Fruit fly (Drosophila melanogaster) whole organism, embryonic: ENCODE data around the gene CG34008.

Experiments used
- Asciz ChIP-seq: fragments of 200-800 bp; sonication (Bioruptor generic); optimal IDR thresholded peaks from 2 replicates; lab custom pipeline; 2017; ENCODE audit warnings: missing biosample characterization, mild to moderate bottlenecking, missing genetic modification characterization, missing genetic modification reagents
- B-H2 ChIP-seq: fragments of 200-800 bp; sonication (Bioruptor generic); optimal IDR thresholded peaks from 2 replicates; lab custom pipeline; 2018; ENCODE audit warnings: missing biosample characterization, mild to moderate bottlenecking, missing genetic modification characterization
- CG10321 ChIP-seq: fragments of 200-800 bp; sonication (Bioruptor generic); IDR thresholded peaks from 2 replicates; pipeline ENCODE4 v1.3.6; 2022; ENCODE audit warnings: missing biosample characterization, missing genetic modification characterization
- CG11085 ChIP-seq: fragments of 200-800 bp; sonication (Bioruptor generic); IDR thresholded peaks from 2 replicates; pipeline ENCODE4 v1.3.6; 2022; ENCODE audit warnings: missing biosample characterization, missing genetic modification characterization
- CG11560 ChIP-seq: fragments of 200-800 bp; sonication (Bioruptor generic); IDR thresholded peaks from 3 replicates; pipeline ENCODE4 v1.3.6; 2022; ENCODE audit warnings: missing biosample characterization, missing genetic modification characterization
- CG1233 ChIP-seq: fragments of 200-800 bp; sonication (Bioruptor generic); optimal IDR thresholded peaks from 4 replicates; lab custom pipeline; 2018; ENCODE audit warnings: missing biosample characterization, mild to moderate bottlenecking, missing genetic modification characterization
- CG12659 ChIP-seq: fragments of 200-800 bp; sonication (Bioruptor generic); optimal IDR thresholded peaks from 3 replicates; lab custom pipeline; 2017; ENCODE audit warnings: mild to moderate bottlenecking, missing biosample characterization, missing genetic modification reagents, missing genetic modification characterization
- CG13775 ChIP-seq: fragments of 200-800 bp; sonication (Bioruptor generic); optimal IDR thresholded peaks from 3 replicates; lab custom pipeline; 2017; ENCODE audit warnings: missing biosample characterization, mild to moderate bottlenecking, missing genetic modification characterization
- CG14667 ChIP-seq: fragments of 200-800 bp; sonication (Bioruptor generic); IDR thresholded peaks from 2 replicates; pipeline ENCODE4 v1.3.6; 2022; ENCODE audit warnings: missing biosample characterization, missing genetic modification characterization
- CG15696 ChIP-seq: fragments of 200-800 bp; sonication (Bioruptor generic); optimal IDR thresholded peaks from 2 replicates; lab custom pipeline; 2019; ENCODE audit warnings: missing biosample characterization, mild to moderate bottlenecking, missing genetic modification characterization, moderate library complexity
- CG1603 ChIP-seq: fragments of 200-800 bp; sonication (Bioruptor generic); optimal IDR thresholded peaks from 2 replicates; lab custom pipeline; 2019; ENCODE audit warnings: missing biosample characterization, mild to moderate bottlenecking, missing genetic modification characterization, moderate library complexity
- CG1647 ChIP-seq: fragments of 200-800 bp; sonication (Bioruptor generic); optimal IDR thresholded peaks from 3 replicates; lab custom pipeline; 2016; ENCODE audit warnings: missing biosample characterization, missing genetic modification characterization
- CG4730 ChIP-seq: fragments of 200-800 bp; sonication (Bioruptor generic); IDR thresholded peaks from 2 replicates; pipeline ENCODE4 v1.3.6; 2022; ENCODE audit warnings: missing biosample characterization, missing genetic modification characterization
- CG5953 ChIP-seq: fragments of 200-800 bp; sonication (Bioruptor generic); IDR thresholded peaks from 2 replicates; pipeline ENCODE4 v1.3.6; 2022; ENCODE audit warnings: missing biosample characterization, missing genetic modification characterization
- CG6765 ChIP-seq: fragments of 200-800 bp; sonication (Bioruptor generic); optimal IDR thresholded peaks from 3 replicates; lab custom pipeline; 2017; ENCODE audit warnings: missing biosample characterization, mild to moderate bottlenecking, missing genetic modification characterization
- CG8924 ChIP-seq: fragments of 200-800 bp; optimal IDR thresholded peaks from 3 replicates; lab custom pipeline; 2019; ENCODE audit warnings: missing biosample characterization, mild to moderate bottlenecking, missing genetic modification characterization, moderate library complexity
- CG9215 ChIP-seq: fragments of 200-800 bp; sonication (Bioruptor generic); IDR thresholded peaks from 2 replicates; pipeline ENCODE4 v1.3.6; 2022; ENCODE audit warnings: missing biosample characterization, missing genetic modification characterization
- Fer1 ChIP-seq: fragments of 200-800 bp; sonication (Bioruptor generic); optimal IDR thresholded peaks from 2 replicates; lab custom pipeline; 2017; ENCODE audit warnings: missing biosample characterization, mild to moderate bottlenecking, missing genetic modification characterization
- HLHmδ ChIP-seq: fragments of 200-800 bp; sonication (Bioruptor generic); optimal IDR thresholded peaks from 2 replicates; lab custom pipeline; 2018; ENCODE audit warnings: missing biosample characterization, mild to moderate bottlenecking, missing genetic modification characterization, moderate library complexity
- Hand ChIP-seq: fragments of 200-800 bp; sonication (Bioruptor generic); optimal IDR thresholded peaks from 2 replicates; lab custom pipeline; 2017; ENCODE audit warnings: mild to moderate bottlenecking, missing biosample characterization, missing genetic modification reagents, missing genetic modification characterization
- HmgD ChIP-seq: fragments of 200-800 bp; sonication (Bioruptor generic); optimal IDR thresholded peaks from 3 replicates; lab custom pipeline; 2016; ENCODE audit warnings: missing biosample characterization, missing genetic modification characterization
- Hr78 ChIP-seq, 2 experiments: fragments of 200-800 bp in 1 of 2; fragments of >200 bp in 1 of 2; sonication (Bioruptor generic) in 1 of 2; optimal IDR thresholded peaks; 2 replicates each; lab custom pipeline; 2017 to 2019; ENCODE audit warnings: missing biosample characterization in 2 of 2, missing genetic modification characterization in 2 of 2, mild to moderate bottlenecking in 1 of 2, moderate library complexity in 1 of 2
- NC2β ChIP-seq: fragments of 200-800 bp; sonication (Bioruptor generic); optimal IDR thresholded peaks from 2 replicates; lab custom pipeline; 2016; ENCODE audit warnings: missing biosample characterization, missing genetic modification characterization
- NK7.1 ChIP-seq: fragments of 200-800 bp; sonication (Bioruptor generic); optimal IDR thresholded peaks from 3 replicates; lab custom pipeline; 2016; ENCODE audit warnings: missing biosample characterization, missing genetic modification characterization
- Pdp1 ChIP-seq, 2 experiments: fragments of 200-800 bp; sonication (Bioruptor generic); optimal IDR thresholded peaks; 3 replicates each; lab custom pipeline; 2016; ENCODE audit warnings: missing biosample characterization in 2 of 2, missing genetic modification characterization in 2 of 2, mild to moderate bottlenecking in 1 of 2, moderate library complexity in 1 of 2
- Ravus ChIP-seq: fragments of 200-800 bp; sonication (Bioruptor generic); IDR thresholded peaks from 2 replicates; pipeline ENCODE4 v1.3.6; 2022; ENCODE audit warnings: missing biosample characterization, missing genetic modification characterization
- Sox102F ChIP-seq: fragments of 200-800 bp; sonication (Bioruptor generic); optimal IDR thresholded peaks from 2 replicates; lab custom pipeline; 2018; ENCODE audit warnings: missing biosample characterization, mild to moderate bottlenecking, missing genetic modification characterization, moderate library complexity
- abd-A ChIP-seq: fragments of 200-800 bp; sonication (Bioruptor generic); optimal IDR thresholded peaks from 3 replicates; lab custom pipeline; 2019; ENCODE audit warnings: missing biosample characterization, mild to moderate bottlenecking, missing genetic modification characterization, moderate library complexity
- ac ChIP-seq: fragments of 200-800 bp; sonication (Bioruptor generic); optimal IDR thresholded peaks from 3 replicates; lab custom pipeline; 2017; ENCODE audit warnings: missing biosample characterization, mild to moderate bottlenecking, missing genetic modification characterization
- al ChIP-seq: fragments of 200-800 bp; sonication (Bioruptor generic); IDR thresholded peaks from 2 replicates; pipeline ENCODE4 v1.3.6; 2022; ENCODE audit warnings: missing biosample characterization, missing genetic modification characterization
- ase ChIP-seq: fragments of 200-800 bp; sonication (Bioruptor generic); IDR thresholded peaks from 3 replicates; pipeline ENCODE4 v1.3.6; 2022; ENCODE audit warnings: missing biosample characterization, missing genetic modification characterization
- ato ChIP-seq: fragments of 200-800 bp; sonication (Bioruptor generic); IDR thresholded peaks from 2 replicates; pipeline ENCODE4 v1.3.6; 2022; ENCODE audit warnings: missing biosample characterization, missing genetic modification characterization; ENCODE audit not compliant: partially characterized antibody
- bbx ChIP-seq: fragments of 200-800 bp; sonication (Bioruptor generic); IDR thresholded peaks from 2 replicates; pipeline ENCODE4 v1.3.6; 2022; ENCODE audit warnings: missing biosample characterization, missing genetic modification characterization; ENCODE audit not compliant: partially characterized antibody
- chinmo ChIP-seq: fragments of 200-800 bp; sonication (Bioruptor generic); IDR thresholded peaks from 4 replicates; pipeline ENCODE4 v1.3.6; 2022; ENCODE audit warnings: missing biosample characterization, missing genetic modification characterization; ENCODE audit not compliant: partially characterized antibody
- croc ChIP-seq: fragments of 200-800 bp; sonication (Bioruptor generic); conservative IDR thresholded peaks from 3 replicates; pipeline ENCODE4 v1.3.6; 2022; ENCODE audit warnings: missing biosample characterization, missing genetic modification characterization
- esg ChIP-seq: fragments of 200-800 bp; sonication (Bioruptor generic); conservative IDR thresholded peaks from 2 replicates; pipeline ENCODE4 v1.3.6; 2022; ENCODE audit warnings: missing biosample characterization, missing genetic modification characterization
- fu2 ChIP-seq: fragments of 200-800 bp; sonication (Bioruptor generic); optimal IDR thresholded peaks from 2 replicates; lab custom pipeline; 2016; ENCODE audit warnings: missing biosample characterization, missing genetic modification characterization
- gcm2 ChIP-seq: fragments of 200-800 bp; sonication (Bioruptor generic); optimal IDR thresholded peaks from 2 replicates; lab custom pipeline; 2016; ENCODE audit warnings: missing biosample characterization, missing genetic modification characterization
- gsb-n ChIP-seq: fragments of 200-800 bp; sonication (Bioruptor generic); optimal IDR thresholded peaks from 3 replicates; lab custom pipeline; 2018; ENCODE audit warnings: missing biosample characterization, mild to moderate bottlenecking, missing genetic modification characterization
- lbe ChIP-seq: fragments of 200-800 bp; sonication (Bioruptor generic); optimal IDR thresholded peaks from 2 replicates; lab custom pipeline; 2016; ENCODE audit warnings: missing biosample characterization, mild to moderate bottlenecking, missing genetic modification characterization
- luna ChIP-seq: fragments of 200-800 bp; sonication (Bioruptor generic); optimal IDR thresholded peaks from 2 replicates; lab custom pipeline; 2016; ENCODE audit warnings: missing biosample characterization, missing genetic modification characterization
- nau ChIP-seq: fragments of 200-800 bp; sonication (Bioruptor generic); optimal IDR thresholded peaks from 3 replicates; lab custom pipeline; 2017; ENCODE audit warnings: missing biosample characterization, mild to moderate bottlenecking, missing genetic modification characterization, missing genetic modification reagents
- nerfin-2 ChIP-seq: fragments of 200-800 bp; sonication (Bioruptor generic); IDR thresholded peaks from 2 replicates; pipeline ENCODE4 v1.3.6; 2022; ENCODE audit warnings: missing biosample characterization, missing genetic modification characterization; ENCODE audit not compliant: partially characterized antibody
- pb ChIP-seq: fragments of 200-800 bp; sonication (Bioruptor generic); optimal IDR thresholded peaks from 3 replicates; lab custom pipeline; 2016; ENCODE audit warnings: missing biosample characterization, missing genetic modification characterization
- sc ChIP-seq, 3 experiments: fragments of >200 bp in 2 of 3; fragments of 200-800 bp in 1 of 3; sonication (Bioruptor generic) in 1 of 3; optimal IDR thresholded peaks; 2 replicates in 2 of 3; 3 replicates in 1 of 3; lab custom pipeline; 2017; ENCODE audit warnings: mild to moderate bottlenecking in 1 of 3, missing biosample characterization in 1 of 3, missing genetic modification characterization in 1 of 3, missing genetic modification reagents in 1 of 3
- sim ChIP-seq: fragments of 200-800 bp; sonication (Bioruptor generic); IDR thresholded peaks from 2 replicates; pipeline ENCODE4 v1.3.6; 2022; ENCODE audit warnings: missing biosample characterization, missing genetic modification characterization
- slbo ChIP-seq: fragments of 200-800 bp; sonication (Bioruptor generic); IDR thresholded peaks from 2 replicates; pipeline ENCODE4 v1.3.6; 2022; ENCODE audit warnings: missing biosample characterization, missing genetic modification characterization
- tll ChIP-seq, 2 experiments: fragments of 200-800 bp in 1 of 2; fragments of >200 bp in 1 of 2; sonication (Bioruptor generic) in 1 of 2; optimal IDR thresholded peaks; 2 replicates each; lab custom pipeline; 2017 to 2019; ENCODE audit warnings: missing biosample characterization in 2 of 2, missing genetic modification characterization in 2 of 2, mild to moderate bottlenecking in 1 of 2, moderate library complexity in 1 of 2
- zen2 ChIP-seq: fragments of 200-800 bp; sonication (Bioruptor generic); IDR thresholded peaks from 3 replicates; pipeline ENCODE4 v1.3.6; 2022; ENCODE audit warnings: missing biosample characterization, missing genetic modification characterization; ENCODE audit not compliant: partially characterized antibody
- zfh2 ChIP-seq: fragments of 200-800 bp; sonication (Bioruptor generic); optimal IDR thresholded peaks from 2 replicates; lab custom pipeline; 2016; ENCODE audit warnings: missing biosample characterization, missing genetic modification characterization

The CG34008 gene

DNA sequence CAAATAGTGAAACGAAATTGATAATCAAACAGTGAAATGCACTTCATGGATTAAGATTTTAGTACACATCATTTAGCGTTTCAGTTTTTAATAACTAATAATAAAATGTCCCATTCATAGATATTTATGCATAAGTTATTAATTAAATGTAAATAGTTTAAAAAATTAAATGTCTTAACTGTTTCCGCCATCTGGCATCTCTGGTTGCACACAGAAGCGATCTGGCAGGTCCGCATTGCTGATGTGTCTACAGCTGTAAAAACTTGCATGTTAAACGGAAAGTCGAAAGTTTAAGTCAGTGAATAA is 7.1 kb upstream of the CG34008 start, which contains the start of gene Srp72 (continued):
- TF ChIP-seq fu2 (GFP tag; lab: Kevin White, UChicago) (no peak), croc (GFP tag; lab: Robert Waterston, UW) (no peak), CG8924 (peak; percentile 43), CG1233 (GFP tag; lab: Kevin White, UChicago) (peak; percentile 26), HLHmδ (GFP tag; lab: Kevin White, UChicago) (no peak), bbx (no peak; the same call in 1 of the 2 replicates), CG6765 (GFP tag; lab: Kevin White, UChicago) (no peak), al (GFP tag; lab: Robert Waterston, UW) (peak; percentile 33; the same call in 1 of the 2 replicates), CG15696 (tag; lab: Kevin White, UChicago) (peak; percentile 30), pb (GFP tag; lab: Kevin White, UChicago) (no peak), CG11085 (GFP tag; lab: Robert Waterston, UW) (no peak), Hand (GFP tag; lab: Kevin White, UChicago) (no peak), NK7.1 (GFP tag; lab: Kevin White, UChicago) (no peak), ase (GFP tag; lab: Robert Waterston, UW) (no peak), gsb-n (peak; percentile 51), CG5953 (GFP tag; lab: Robert Waterston, UW) (no peak), esg (GFP tag; lab: Robert Waterston, UW) (no peak), zfh2 (GFP tag; lab: Kevin White, UChicago) (peak; percentile 1), NC2β (GFP tag; lab: Kevin White, UChicago) (no peak), CG1603 (tag; lab: Kevin White, UChicago) (no peak), CG1647 (GFP tag; lab: Kevin White, UChicago) (peak; percentile 17), CG9215 (peak; percentile 43; the same call in 1 of the 2 replicates), luna (GFP tag; lab: Kevin White, UChicago) (no peak), sim (no peak), abd-A (no peak), Sox102F (GFP tag; lab: Kevin White, UChicago) (peak; percentile 41), Ravus (GFP tag; lab: Robert Waterston, UW) (no peak), ato (GFP tag; lab: Robert Waterston, UW) (no peak), nerfin-2 (GFP tag; lab: Robert Waterston, UW) (no peak), CG14667 (GFP tag; lab: Robert Waterston, UW) (no peak), B-H2 (no peak), zen2 (GFP tag; lab: Robert Waterston, UW) (no peak), CG13775 (GFP tag; lab: Kevin White, UChicago) (peak; percentile 56), nau (no peak), ac (no peak), CG11560 (no peak), sc (optimal IDR thresholded peaks at IDR 0.05; lab: Kevin White, UChicago) (no peak), sc (GFP tag; optimal IDR thresholded peaks at IDR 0.05; lab: Kevin White, UChicago) (no peak), CG12659 (GFP tag; lab: Kevin White, UChicago) (peak; percentile 54), slbo (peak; percentile 70), Hr78 (GFP tag; optimal IDR thresholded peaks at IDR 0.05; lab: Kevin White, UChicago) (no peak), lbe (GFP tag; lab: Kevin White, UChicago) (no peak), Pdp1 (GFP tag; optimal IDR thresholded peaks at IDR 0.05; lab: Kevin White, UChicago) (peak in 1 of 2 experiments; percentile 2), CG10321 (GFP tag; lab: Robert Waterston, UW) (no peak), chinmo (no peak), tll (GFP tag; optimal IDR thresholded peaks at IDR 0.05; lab: Kevin White, UChicago) (no peak), Asciz (GFP tag; lab: Kevin White, UChicago) (no peak), CG4730 (GFP tag; lab: Robert Waterston, UW) (no peak), gcm2 (GFP tag; lab: Kevin White, UChicago) (no peak), Fer1 (GFP tag; lab: Kevin White, UChicago) (peak; percentile 18), HmgD (GFP tag; lab: Kevin White, UChicago) (no peak)
